Fruit fly (Drosophila melanogaster) whole organism, embryonic: ENCODE results near the gene CG15201.

ENCODE experiments used
- Ada2b ChIP-seq: fragments of 200-800 bp; sonication (Bioruptor generic); IDR thresholded peaks from 2 replicates; pipeline ENCODE4 v1.3.6; 2022; ENCODE audit warnings: missing biosample characterization, missing genetic modification characterization
- Adf1 ChIP-seq: fragments of 200-800 bp; sonication (Bioruptor generic); IDR thresholded peaks from 2 replicates; pipeline ENCODE4 v1.3.6; 2022; ENCODE audit warnings: missing biosample characterization, missing genetic modification characterization
- Atf6 ChIP-seq: fragments of 200-800 bp; sonication (Bioruptor generic); IDR thresholded peaks from 2 replicates; pipeline ENCODE4 v1.3.6; 2022; ENCODE audit warnings: missing biosample characterization, missing genetic modification characterization
- Bgb ChIP-seq: fragments of 200-800 bp; sonication (Bioruptor generic); IDR thresholded peaks from 2 replicates; pipeline ENCODE4 v1.3.6; 2022; ENCODE audit warnings: missing biosample characterization, missing genetic modification characterization; ENCODE audit not compliant: partially characterized antibody
- CG10959 ChIP-seq: fragments of 200-800 bp; sonication (Bioruptor generic); IDR thresholded peaks from 2 replicates; pipeline ENCODE4 v1.3.6; 2022; ENCODE audit warnings: missing biosample characterization, missing genetic modification characterization
- CG11093 ChIP-seq: fragments of 200-800 bp; sonication (Bioruptor generic); IDR thresholded peaks from 3 replicates; pipeline ENCODE4 v1.3.6; 2022; ENCODE audit warnings: missing biosample characterization, missing genetic modification characterization
- CG11398 ChIP-seq: fragments of 200-800 bp; sonication (Bioruptor generic); optimal IDR thresholded peaks from 2 replicates; lab custom pipeline; 2016; ENCODE audit warnings: missing biosample characterization, missing genetic modification characterization
- CG11696 ChIP-seq: fragments of 200-800 bp; sonication (Bioruptor generic); IDR thresholded peaks from 2 replicates; pipeline ENCODE4 v1.3.6; 2022; ENCODE audit warnings: missing biosample characterization, missing genetic modification characterization
- CG13894 ChIP-seq: fragments of 200-800 bp; sonication (Bioruptor generic); optimal IDR thresholded peaks from 3 replicates; lab custom pipeline; 2018; ENCODE audit warnings: missing biosample characterization, mild to moderate bottlenecking, missing genetic modification characterization, moderate library complexity
- CG14860 ChIP-seq: fragments of 200-800 bp; sonication (Bioruptor generic); IDR thresholded peaks from 3 replicates; pipeline ENCODE4 v1.3.6; 2022; ENCODE audit warnings: missing biosample characterization, missing genetic modification characterization; ENCODE audit not compliant: partially characterized antibody
- CG17361 ChIP-seq: fragments of 200-800 bp; sonication (Bioruptor generic); IDR thresholded peaks from 3 replicates; pipeline ENCODE4 v1.3.6; 2022; ENCODE audit warnings: missing biosample characterization, missing genetic modification characterization
- CG17829 ChIP-seq: fragments of 200-800 bp; optimal IDR thresholded peaks from 2 replicates; lab custom pipeline; 2019; ENCODE audit warnings: missing biosample characterization, mild to moderate bottlenecking, missing genetic modification characterization, moderate library complexity
- CG30403 ChIP-seq: fragments of 200-800 bp; sonication (Bioruptor generic); optimal IDR thresholded peaks from 3 replicates; lab custom pipeline; 2016; ENCODE audit warnings: missing biosample characterization, missing genetic modification characterization
- CG3726 ChIP-seq: fragments of 200-800 bp; sonication (Bioruptor generic); IDR thresholded peaks from 3 replicates; pipeline ENCODE4, ENCODE4 v1.3.6; 2022; ENCODE audit warnings: missing biosample characterization, missing genetic modification characterization
- CG3847 ChIP-seq: fragments of 200-800 bp; sonication (Bioruptor generic); IDR thresholded peaks from 2 replicates; pipeline ENCODE4 v1.3.6; 2022; ENCODE audit warnings: missing biosample characterization, missing genetic modification characterization
- CG4617 ChIP-seq: fragments of 200-800 bp; sonication (Bioruptor generic); optimal IDR thresholded peaks from 3 replicates; lab custom pipeline; 2016; ENCODE audit warnings: missing biosample characterization, missing genetic modification characterization, borderline replicate concordance
- CG4707 ChIP-seq: fragments of 200-800 bp; sonication (Bioruptor generic); optimal IDR thresholded peaks from 2 replicates; lab custom pipeline; 2018; ENCODE audit warnings: missing biosample characterization, mild to moderate bottlenecking, missing genetic modification characterization, moderate library complexity
- CG4820 ChIP-seq: fragments of 200-800 bp; sonication (Bioruptor generic); optimal IDR thresholded peaks from 3 replicates; lab custom pipeline; 2016; ENCODE audit warnings: missing biosample characterization, missing genetic modification characterization
- CG7928 ChIP-seq: fragments of 200-800 bp; sonication (Bioruptor generic); optimal IDR thresholded peaks from 2 replicates; lab custom pipeline; 2017; ENCODE audit warnings: missing biosample characterization, mild to moderate bottlenecking, missing genetic modification characterization
- HLH4C ChIP-seq: fragments of 200-800 bp; sonication (Bioruptor generic); IDR thresholded peaks from 3 replicates; pipeline ENCODE4 v1.3.6; 2022; ENCODE audit warnings: missing biosample characterization, missing genetic modification characterization; ENCODE audit not compliant: partially characterized antibody
- Hmx ChIP-seq: fragments of 200-800 bp; sonication (Bioruptor generic); optimal IDR thresholded peaks from 2 replicates; lab custom pipeline; 2016; ENCODE audit warnings: missing biosample characterization, missing genetic modification characterization
- Hr3 ChIP-seq: fragments of 200-800 bp; sonication (Bioruptor generic); optimal IDR thresholded peaks from 3 replicates; lab custom pipeline; 2016; ENCODE audit warnings: missing biosample characterization, missing genetic modification characterization
- Max ChIP-seq: fragments of 200-800 bp; sonication (Bioruptor generic); optimal IDR thresholded peaks from 2 replicates; lab custom pipeline; 2016; ENCODE audit warnings: missing biosample characterization, mild to moderate bottlenecking, missing genetic modification characterization
- NK7.1 ChIP-seq: fragments of 200-800 bp; sonication (Bioruptor generic); optimal IDR thresholded peaks from 3 replicates; lab custom pipeline; 2016; ENCODE audit warnings: missing biosample characterization, missing genetic modification characterization
- Nf-YC ChIP-seq: fragments of 200-800 bp; optimal IDR thresholded peaks from 3 replicates; lab custom pipeline; 2019; ENCODE audit warnings: missing biosample characterization, mild to moderate bottlenecking, missing genetic modification characterization, moderate library complexity
- PHDP ChIP-seq: fragments of 200-800 bp; sonication (Bioruptor generic); optimal IDR thresholded peaks from 3 replicates; lab custom pipeline; 2018; ENCODE audit warnings: missing biosample characterization, mild to moderate bottlenecking, missing genetic modification characterization, moderate library complexity
- Pdp1 ChIP-seq, 2 experiments: fragments of 200-800 bp; sonication (Bioruptor generic); optimal IDR thresholded peaks; 3 replicates each; lab custom pipeline; 2016; ENCODE audit warnings: missing biosample characterization in 2 of 2, missing genetic modification characterization in 2 of 2, mild to moderate bottlenecking in 1 of 2, moderate library complexity in 1 of 2
- Side ChIP-seq: fragments of 200-800 bp; sonication (Bioruptor generic); optimal IDR thresholded peaks from 2 replicates; lab custom pipeline; 2016; ENCODE audit warnings: missing biosample characterization, missing genetic modification characterization
- Six4 ChIP-seq: fragments of 200-800 bp; sonication (Bioruptor generic); optimal IDR thresholded peaks from 2 replicates; lab custom pipeline; 2016; ENCODE audit warnings: missing biosample characterization, missing genetic modification characterization
- Sox102F ChIP-seq: fragments of 200-800 bp; sonication (Bioruptor generic); optimal IDR thresholded peaks from 2 replicates; lab custom pipeline; 2018; ENCODE audit warnings: missing biosample characterization, mild to moderate bottlenecking, missing genetic modification characterization, moderate library complexity
- Stat92E ChIP-seq, 3 experiments: fragments of >200 bp in 2 of 3; fragments of 200-800 bp in 1 of 3; sonication (Bioruptor generic) in 1 of 3; optimal IDR thresholded peaks; 2 replicates each; lab custom pipeline; 2017 to 2019; ENCODE audit warnings: missing biosample characterization in 3 of 3, missing genetic modification characterization in 3 of 3, mild to moderate bottlenecking in 1 of 3, moderate library complexity in 1 of 3
- Usf ChIP-seq: fragments of 200-800 bp; sonication (Bioruptor generic); optimal IDR thresholded peaks from 2 replicates; lab custom pipeline; 2017; ENCODE audit warnings: missing genotype, missing biosample characterization, missing genetic modification characterization
- Xrp1 ChIP-seq: fragments of 200-800 bp; sonication (Bioruptor generic); IDR thresholded peaks from 2 replicates; pipeline ENCODE4 v1.3.6; 2022; ENCODE audit warnings: missing biosample characterization, missing genetic modification characterization
- abd-A ChIP-seq: fragments of 200-800 bp; sonication (Bioruptor generic); optimal IDR thresholded peaks from 3 replicates; lab custom pipeline; 2019; ENCODE audit warnings: missing biosample characterization, mild to moderate bottlenecking, missing genetic modification characterization, moderate library complexity
- cas ChIP-seq: fragments of 200-800 bp; sonication (Bioruptor generic); IDR thresholded peaks from 2 replicates; pipeline ENCODE4 v1.3.6; 2022; ENCODE audit warnings: missing biosample characterization, missing genetic modification characterization
- cg ChIP-seq: fragments of 200-800 bp; sonication (Bioruptor generic); optimal IDR thresholded peaks from 3 replicates; lab custom pipeline; 2019; ENCODE audit warnings: missing biosample characterization, mild to moderate bottlenecking, missing genetic modification characterization, moderate library complexity
- croc ChIP-seq: fragments of 200-800 bp; sonication (Bioruptor generic); conservative IDR thresholded peaks from 3 replicates; pipeline ENCODE4 v1.3.6; 2022; ENCODE audit warnings: missing biosample characterization, missing genetic modification characterization
- ems ChIP-seq: fragments of 200-800 bp; sonication (Bioruptor generic); optimal IDR thresholded peaks from 3 replicates; lab custom pipeline; 2016; ENCODE audit warnings: missing biosample characterization, missing genetic modification characterization
- fd96Cb ChIP-seq: fragments of 200-800 bp; sonication (Bioruptor generic); optimal IDR thresholded peaks from 2 replicates; lab custom pipeline; 2018; ENCODE audit warnings: missing biosample characterization, mild to moderate bottlenecking, missing genetic modification characterization, moderate library complexity
- gcm2 ChIP-seq: fragments of 200-800 bp; sonication (Bioruptor generic); optimal IDR thresholded peaks from 2 replicates; lab custom pipeline; 2016; ENCODE audit warnings: missing biosample characterization, missing genetic modification characterization
- her ChIP-seq: fragments of 200-800 bp; sonication (Bioruptor generic); optimal IDR thresholded peaks from 2 replicates; lab custom pipeline; 2016; ENCODE audit warnings: missing biosample characterization, missing genetic modification characterization
- mirr ChIP-seq: fragments of 200-800 bp; sonication (Bioruptor generic); optimal IDR thresholded peaks from 3 replicates; lab custom pipeline; 2018; ENCODE audit warnings: missing biosample characterization, mild to moderate bottlenecking, missing genetic modification characterization
- pnt ChIP-seq: fragments of 200-800 bp; sonication (Bioruptor generic); optimal IDR thresholded peaks from 3 replicates; lab custom pipeline; 2016; ENCODE audit warnings: missing biosample characterization, missing genetic modification characterization
- slou ChIP-seq: fragments of 200-800 bp; sonication (Bioruptor generic); optimal IDR thresholded peaks from 3 replicates; lab custom pipeline; 2016; ENCODE audit warnings: missing biosample characterization, missing genetic modification characterization
- sob ChIP-seq: fragments of 200-800 bp; sonication (Bioruptor generic); IDR thresholded peaks from 2 replicates; pipeline ENCODE4 v1.3.6; 2022; ENCODE audit warnings: missing biosample characterization, missing genetic modification characterization
- tio ChIP-seq: fragments of 200-800 bp; sonication (Bioruptor generic); optimal IDR thresholded peaks from 2 replicates; lab custom pipeline; 2017; ENCODE audit warnings: missing biosample characterization, missing genetic modification characterization, inconsistent platforms
- wek ChIP-seq: fragments of 200-800 bp; sonication (Bioruptor generic); optimal IDR thresholded peaks from 3 replicates; lab custom pipeline; 2018; ENCODE audit warnings: missing biosample characterization, mild to moderate bottlenecking, missing genetic modification characterization, moderate library complexity
- zen ChIP-seq: fragments of 200-800 bp; sonication (Bioruptor generic); optimal IDR thresholded peaks from 3 replicates; lab custom pipeline; 2018; ENCODE audit warnings: missing biosample characterization, mild to moderate bottlenecking, missing genetic modification characterization, moderate library complexity
- zen2 ChIP-seq: fragments of 200-800 bp; sonication (Bioruptor generic); IDR thresholded peaks from 3 replicates; pipeline ENCODE4 v1.3.6; 2022; ENCODE audit warnings: missing biosample characterization, missing genetic modification characterization; ENCODE audit not compliant: partially characterized antibody
- zfh2 ChIP-seq: fragments of 200-800 bp; sonication (Bioruptor generic); optimal IDR thresholded peaks from 2 replicates; lab custom pipeline; 2016; ENCODE audit warnings: missing biosample characterization, missing genetic modification characterization

Gene CG15201

DNA sequence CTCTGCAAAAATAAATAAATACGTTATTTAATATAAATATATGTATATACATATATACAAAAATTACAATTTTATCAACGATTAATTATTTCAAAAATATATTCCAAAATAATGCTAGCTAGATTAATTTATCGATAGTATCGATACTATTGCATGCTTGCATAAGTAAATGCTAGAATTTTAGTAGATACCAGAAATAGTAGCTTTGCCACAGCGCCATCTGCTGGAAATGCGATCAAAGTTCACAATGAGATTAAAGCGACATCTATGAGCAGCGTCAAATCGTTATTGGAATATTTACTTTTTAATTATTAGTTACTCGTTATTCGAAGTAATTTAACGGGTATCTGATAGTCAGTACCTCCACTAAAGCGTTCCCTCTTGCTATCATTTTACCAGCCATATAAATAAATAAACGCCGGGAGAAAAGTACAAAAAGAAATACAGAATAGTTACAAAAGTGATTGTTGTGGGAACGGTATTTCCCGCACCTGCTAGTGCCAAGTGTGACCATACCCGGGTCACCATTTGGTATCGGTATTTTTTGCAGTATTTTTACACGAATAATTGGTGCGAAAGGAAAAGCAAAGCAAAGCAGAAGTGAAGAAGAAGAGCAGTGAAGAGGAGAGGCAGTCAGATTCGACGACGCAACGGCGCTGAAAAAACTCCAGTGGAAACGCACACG, 10.0 kb downstream of the CG15201 start, which contains the start of the genes rtv and Dlic (continued):
- TF ChIP-seq zen2 (GFP tag; lab: Robert Waterston, UW) (peak; percentile 22; the same call in 1 of the 3 replicates), Adf1 (no peak), NK7.1 (GFP tag; lab: Kevin White, UChicago) (no peak), Pdp1 (GFP tag; optimal IDR thresholded peaks at IDR 0.05; lab: Kevin White, UChicago) (peak; percentile 13 to 95), CG11398 (GFP tag; lab: Kevin White, UChicago) (no peak), zen (tag; lab: Kevin White, UChicago) (peak; percentile 38), Bgb (GFP tag; lab: Robert Waterston, UW) (peak; percentile 57; the same call in 1 of the 2 replicates), CG3726 (GFP tag; lab: Robert Waterston, UW) (no peak), Hr3 (GFP tag; lab: Kevin White, UChicago) (no peak), Atf6 (GFP tag; lab: Robert Waterston, UW) (no peak), Side (GFP tag; lab: Kevin White, UChicago) (no peak), CG17829 (tag; lab: Kevin White, UChicago) (peak; percentile 45), Sox102F (GFP tag; lab: Kevin White, UChicago) (peak; percentile 32), CG11093 (GFP tag; lab: Robert Waterston, UW) (no peak), zfh2 (GFP tag; lab: Kevin White, UChicago) (no peak), CG30403 (peak; percentile 54), CG10959 (GFP tag; lab: Robert Waterston, UW) (no peak), Max (no peak), abd-A (tag; lab: Kevin White, UChicago) (no peak), CG17361 (GFP tag; lab: Robert Waterston, UW) (peak; percentile 48; the same call in 2 of the 3 replicates), pnt (peak; percentile 15), PHDP (tag; lab: Kevin White, UChicago) (no peak), CG7928 (GFP tag; lab: Kevin White, UChicago) (no peak), HLH4C (GFP tag; lab: Robert Waterston, UW) (peak; percentile 62), Nf-YC (tag; lab: Kevin White, UChicago) (no peak), Xrp1 (GFP tag; lab: Robert Waterston, UW) (no peak), sob (GFP tag; lab: Robert Waterston, UW) (no peak), gcm2 (GFP tag; lab: Kevin White, UChicago) (no peak), slou (GFP tag; lab: Kevin White, UChicago) (no peak), CG4707 (no peak), wek (GFP tag; lab: Kevin White, UChicago) (no peak), CG4617 (GFP tag; lab: Kevin White, UChicago) (no peak), croc (GFP tag; lab: Robert Waterston, UW) (no peak), CG14860 (GFP tag; lab: Robert Waterston, UW) (peak; percentile 57; the same call in 2 of the 3 replicates), mirr (GFP tag; lab: Kevin White, UChicago) (no peak), Usf (GFP tag; lab: Kevin White, UChicago) (no peak), CG11696 (GFP tag; lab: Robert Waterston, UW) (no peak), ems (GFP tag; lab: Kevin White, UChicago) (no peak), Hmx (GFP tag; lab: Kevin White, UChicago) (no peak), CG3847 (GFP tag; lab: Robert Waterston, UW) (0 out of 2 replicates have a peak, but pooled peaks have one; percentile 26), her (GFP tag; lab: Kevin White, UChicago) (no peak), cg (GFP tag; lab: Kevin White, UChicago) (no peak), Stat92E (GFP tag; optimal IDR thresholded peaks at IDR 0.05; lab: Kevin White, UChicago) (no peak), CG4820 (GFP tag; lab: Kevin White, UChicago) (no peak), Ada2b (GFP tag; lab: Robert Waterston, UW) (no peak), fd96Cb (tag; lab: Kevin White, UChicago) (no peak), tio (no peak), cas (GFP tag; lab: Robert Waterston, UW) (no peak), Six4 (GFP tag; lab: Kevin White, UChicago) (no peak), CG13894 (peak; percentile 53)
